Worm (Caenorhabditis elegans) whole organism, L1 larva: ENCODE measurements around the gene K01G12.22.

Source experiments
- ama-1 ChIP-seq: fragments of 150-350 bp; optimal IDR thresholded peaks from 2 replicates; lab custom pipeline; 2014
- nhr-77 ChIP-seq: fragments of 150-350 bp; optimal IDR thresholded peaks from 2 replicates; lab custom pipeline; 2014; ENCODE audit warnings: missing biosample characterization, missing genetic modification characterization
- rnt-1 ChIP-seq: sonication (generic microtip); optimal IDR thresholded peaks from 2 replicates; lab custom pipeline; 2016; ENCODE audit warnings: mild to moderate bottlenecking, missing genetic modification characterization, moderate library complexity, missing compliant biosample characterization
- sptf-1 ChIP-seq: fragments of 150-350 bp; optimal IDR thresholded peaks from 2 replicates; lab custom pipeline; 2014; ENCODE audit warnings: missing biosample characterization, missing genetic modification characterization
- unc-62 ChIP-seq: fragments of 150-350 bp; optimal IDR thresholded peaks from 2 replicates; lab custom pipeline; 2014; ENCODE audit warnings: missing biosample characterization, missing genetic modification reagents, missing genetic modification characterization

ce11 chrIV:14191919-14192318, at the start of gene K01G12.22:
- TF ChIP-seq nhr-77: no peak
- TF ChIP-seq unc-62: no peak
- TF ChIP-seq sptf-1 (tag; lab: Kevin White, UChicago): no peak
- TF ChIP-seq rnt-1 (tag; lab: Kevin White, UChicago): no peak
- no peak for TF ChIP-seq ama-1 (lab: Kevin White, UChicago)
